Worm (Caenorhabditis elegans) whole organism, L2 larva: Measurements from ENCODE around the gene xpf-1.

Experiments used
- F13H6.1 ChIP-seq: sonication (generic microtip); optimal IDR thresholded peaks from 2 replicates; lab custom pipeline; 2016; ENCODE audit warnings: missing genetic modification characterization, missing compliant biosample characterization
- aly-2 ChIP-seq: fragments of 150-350 bp; optimal IDR thresholded peaks from 2 replicates; lab custom pipeline; 2014; ENCODE audit warnings: missing biosample characterization, missing genetic modification characterization
- ceh-82 ChIP-seq: fragments of 150-350 bp; optimal IDR thresholded peaks from 2 replicates; lab custom pipeline; 2014; ENCODE audit warnings: missing biosample characterization, missing genetic modification characterization
- crh-2 ChIP-seq: sonication (generic microtip); optimal IDR thresholded peaks from 2 replicates; lab custom pipeline; 2017; ENCODE audit warnings: missing biosample characterization, missing genetic modification characterization
- elt-3 ChIP-seq: sonication (generic microtip); optimal IDR thresholded peaks from 2 replicates; lab custom pipeline; 2017; ENCODE audit warnings: missing biosample characterization, missing genetic modification characterization

DNA sequence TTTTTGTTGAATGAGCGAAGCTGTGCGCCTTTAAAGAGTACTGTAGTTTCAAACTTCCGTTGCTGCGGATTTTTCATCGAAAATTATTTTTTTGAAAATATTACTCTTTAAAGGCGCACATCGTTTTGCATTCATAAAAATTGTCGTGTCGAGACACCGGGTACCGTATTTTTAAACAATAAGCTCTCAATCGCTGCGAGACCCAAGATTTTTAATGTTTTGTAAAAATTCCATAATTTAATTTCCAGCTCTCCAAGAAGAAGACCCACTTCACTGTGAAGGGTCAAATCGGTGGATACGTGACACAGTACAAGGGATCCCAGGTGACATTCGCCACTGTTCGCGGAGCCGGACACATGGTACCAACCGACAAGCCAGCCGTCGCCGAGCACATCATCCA lies 46.3 kb downstream of the xpf-1 start:
- TF ChIP-seq elt-3 (tag; lab: Kevin White, UChicago) (no peak), crh-2 (tag; lab: Kevin White, UChicago) (no peak), F13H6.1 (no peak), ceh-82 (tag; lab: Kevin White, UChicago) (no peak), aly-2 (tag; lab: Kevin White, UChicago) (no peak)
